Worm (Caenorhabditis elegans): ENCODE data around the gene F01G10.9.
A peak's percentile ranks its signal among the peaks of the same experiment; 100 is the strongest.

F01G10.9 gene

DNA sequence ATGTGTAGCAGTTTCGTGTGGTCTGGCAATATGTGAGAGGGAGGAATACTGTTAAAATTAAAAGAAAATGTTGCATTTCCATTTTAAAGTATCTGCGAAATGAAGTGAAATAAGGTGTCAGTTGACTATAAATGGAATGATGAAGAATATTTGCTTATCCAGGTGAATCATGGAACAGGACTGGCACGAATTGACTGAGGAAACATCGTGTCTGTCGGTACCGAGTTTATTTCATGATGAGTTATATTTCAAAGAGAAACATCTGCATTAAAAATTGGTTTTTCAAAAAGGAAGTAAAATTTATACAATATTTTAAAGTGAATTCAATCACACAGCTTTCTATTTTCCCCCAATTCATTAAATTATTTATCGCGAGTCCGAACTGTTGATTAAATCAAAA lies 31.9 kb downstream of the F01G10.9 start, which contains the start of gene F01G10.6:
Gene F01G10.6 (minus strand): TSS at position 101 of the 400 bp plus-strand sequence.
- TF ChIP-seq ceh-16 (tag; optimal IDR thresholded peaks at IDR 0.05) (no peak), nhr-76 (tag; optimal IDR thresholded peaks at IDR 0.05) (no peak), lin-39 (tag; optimal IDR thresholded peaks at IDR 0.05) (no peak), pqm-1 (tag; optimal IDR thresholded peaks at IDR 0.05) (no peak), ceh-82 (tag; optimal IDR thresholded peaks at IDR 0.05) (no peak), nhr-11 (tag; optimal IDR thresholded peaks at IDR 0.05) (no peak), hmg-11 (tag; optimal IDR thresholded peaks at IDR 0.05) (no peak)

DNA sequence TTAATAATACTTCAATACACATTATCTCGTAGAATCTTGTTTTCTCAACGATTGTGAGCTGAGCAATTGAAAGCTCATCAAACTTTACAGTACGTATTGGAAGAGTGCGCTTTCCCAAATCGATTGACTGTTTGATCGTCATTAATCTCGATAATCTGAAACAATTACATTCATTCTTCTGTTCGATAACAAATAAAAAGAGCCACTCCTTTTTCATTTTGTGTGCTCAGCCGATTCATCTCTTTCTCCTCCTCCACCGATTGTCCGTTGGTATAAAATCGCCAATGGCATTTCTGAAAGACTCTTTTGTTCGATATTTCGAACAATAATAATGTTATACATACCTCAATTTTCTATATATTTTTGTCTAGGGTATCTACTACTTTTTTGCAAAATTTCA lies 35.7 kb downstream of the F01G10.9 start, which contains the start of gene nas-12:
Gene nas-12 (plus strand): TSS at position 301 of the 400 bp plus-strand sequence.
- TF ChIP-seq nhr-25 (tag; optimal IDR thresholded peaks at IDR 0.05) = no peak
- no peak for TF ChIP-seq zag-1 (tag; optimal IDR thresholded peaks at IDR 0.05)
- TF ChIP-seq ztf-4 (tag; optimal IDR thresholded peaks at IDR 0.05) = no peak
- no peak for TF ChIP-seq nhr-23 (tag; optimal IDR thresholded peaks at IDR 0.05)
- TF ChIP-seq skn-1 (tag; optimal IDR thresholded peaks at IDR 0.05) = no peak
- no peak for TF ChIP-seq eor-1 (tag; optimal IDR thresholded peaks at IDR 0.05)
- no peak for TF ChIP-seq nhr-28 (tag; optimal IDR thresholded peaks at IDR 0.05)
- no peak for TF ChIP-seq nhr-12 (tag; optimal IDR thresholded peaks at IDR 0.05)
- TF ChIP-seq ceh-9 (tag; optimal IDR thresholded peaks at IDR 0.05) = no peak
- TF ChIP-seq nhr-11 (tag; optimal IDR thresholded peaks at IDR 0.05) = no peak
- TF ChIP-seq egl-27 (tag; optimal IDR thresholded peaks at IDR 0.05) = no peak
- TF ChIP-seq aly-2 (tag; optimal IDR thresholded peaks at IDR 0.05) = no peak
- no peak for TF ChIP-seq nhr-76 (tag; optimal IDR thresholded peaks at IDR 0.05)
- TF ChIP-seq daf-12 (tag; optimal IDR thresholded peaks at IDR 0.05) = no peak
- TF ChIP-seq ceh-28 (tag; optimal IDR thresholded peaks at IDR 0.05) = no peak
- no peak for TF ChIP-seq elt-1 (tag; optimal IDR thresholded peaks at IDR 0.05)
- TF ChIP-seq lin-39 (tag; optimal IDR thresholded peaks at IDR 0.05) = no peak
- TF ChIP-seq nhr-43 (tag; optimal IDR thresholded peaks at IDR 0.05; ENCODE audit: poor library complexity, severe bottlenecking) = no peak
- no peak for TF ChIP-seq elt-3 (tag; optimal IDR thresholded peaks at IDR 0.05)

DNA sequence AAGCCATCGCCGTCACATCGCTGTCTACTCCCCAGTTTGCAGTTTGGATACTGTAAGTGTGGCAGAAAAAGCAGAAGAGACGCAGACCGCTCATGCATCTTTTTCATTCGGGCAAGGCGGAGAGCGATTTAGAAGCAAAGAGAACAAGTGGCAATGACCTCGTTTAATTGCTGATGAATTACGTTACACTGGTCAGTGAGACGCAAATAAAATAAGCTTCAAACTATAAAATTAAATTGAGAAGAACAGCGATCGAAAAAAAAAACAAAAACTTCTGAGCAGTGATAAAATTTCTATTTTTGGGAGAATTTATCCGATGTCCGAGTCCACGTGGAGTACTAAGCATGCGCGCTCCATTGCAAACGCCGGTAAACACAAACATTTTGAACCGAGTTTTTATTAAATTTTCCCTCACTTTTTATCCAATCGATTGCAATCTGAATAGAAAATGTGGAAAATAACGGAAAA lies 37.3 kb downstream of the F01G10.9 start, which contains the start of gene C24F3.2:
Gene C24F3.2 (plus strand): TSS at position 418 of the 468 bp plus-strand sequence.
- TF ChIP-seq mdl-1 (tag; optimal IDR thresholded peaks at IDR 0.05) (no peak), ama-1 (optimal IDR thresholded peaks at IDR 0.05) (no peak), ceh-16 (tag; optimal IDR thresholded peaks at IDR 0.05) (no peak), nhr-11 (tag; optimal IDR thresholded peaks at IDR 0.05) (no peak), unc-39 (tag; optimal IDR thresholded peaks at IDR 0.05) (no peak), sea-2 (GFP tag; optimal IDR thresholded peaks at IDR 0.05) (no peak), pha-4 (tag; optimal IDR thresholded peaks at IDR 0.05) (peak; percentile 55), R02D3.7 (tag; optimal IDR thresholded peaks at IDR 0.05) (no peak), hmg-11 (tag; optimal IDR thresholded peaks at IDR 0.05) (no peak), nfya-1 (tag; optimal IDR thresholded peaks at IDR 0.05; ENCODE audit: insufficient read depth) (peak; percentile 88), unc-62 (GFP tag; optimal IDR thresholded peaks at IDR 0.05) (peak; percentile 14), aly-2 (tag; optimal IDR thresholded peaks at IDR 0.05) (no peak), nhr-12 (tag; optimal IDR thresholded peaks at IDR 0.05) (no peak), skn-1 (tag; optimal IDR thresholded peaks at IDR 0.05) (peak; percentile 19), jun-1 (tag; optimal IDR thresholded peaks at IDR 0.05) (peak; percentile 48), nhr-23 (tag; optimal IDR thresholded peaks at IDR 0.05) (peak; percentile 89), pqm-1 (tag; optimal IDR thresholded peaks at IDR 0.05) (no peak), elt-1 (tag; optimal IDR thresholded peaks at IDR 0.05) (no peak), nhr-76 (tag; optimal IDR thresholded peaks at IDR 0.05) (no peak), snpc-4 (tag; optimal IDR thresholded peaks at IDR 0.05) (no peak), ztf-4 (tag; optimal IDR thresholded peaks at IDR 0.05) (no peak), elt-2 (tag; optimal IDR thresholded peaks at IDR 0.05) (peak; percentile 35), ceh-9 (tag; optimal IDR thresholded peaks at IDR 0.05) (no peak), fkh-10 (GFP tag; optimal IDR thresholded peaks at IDR 0.05) (peak; percentile 4), ceh-82 (tag; optimal IDR thresholded peaks at IDR 0.05) (no peak), fkh-2 (tag; optimal IDR thresholded peaks at IDR 0.05) (no peak), nhr-67 (tag; optimal IDR thresholded peaks at IDR 0.05) (no peak), elt-3 (tag; optimal IDR thresholded peaks at IDR 0.05) (no peak), nhr-77 (tag; optimal IDR thresholded peaks at IDR 0.05) (no peak), nhr-43 (tag; optimal IDR thresholded peaks at IDR 0.05; ENCODE audit: poor library complexity, severe bottlenecking) (no peak), ceh-28 (tag; optimal IDR thresholded peaks at IDR 0.05) (no peak), ztf-11 (tag; optimal IDR thresholded peaks at IDR 0.05) (no peak), nhr-25 (tag; optimal IDR thresholded peaks at IDR 0.05) (peak; percentile 96), eor-1 (tag; optimal IDR thresholded peaks at IDR 0.05) (no peak), nhr-28 (tag; optimal IDR thresholded peaks at IDR 0.05) (no peak), lin-15B (tag; optimal IDR thresholded peaks at IDR 0.05) (peak; percentile 69), lsy-12 (tag; optimal IDR thresholded peaks at IDR 0.05) (peak; percentile 70), tbx-2 (tag; optimal IDR thresholded peaks at IDR 0.05) (peak; percentile 3), lin-39 (tag; optimal IDR thresholded peaks at IDR 0.05) (peak; percentile 75), fos-1 (tag; optimal IDR thresholded peaks at IDR 0.05) (no peak), nhr-237 (tag; optimal IDR thresholded peaks at IDR 0.05) (no peak), daf-12 (tag; optimal IDR thresholded peaks at IDR 0.05) (no peak), zag-1 (tag; optimal IDR thresholded peaks at IDR 0.05) (no peak), egl-5 (tag; optimal IDR thresholded peaks at IDR 0.05) (peak; percentile 73), egl-27 (tag; optimal IDR thresholded peaks at IDR 0.05) (no peak), ZK546.5 (tag; optimal IDR thresholded peaks at IDR 0.05) (no peak)
